Fruit fly (Drosophila melanogaster) whole organism: Measurements from ENCODE around the gene ppk31.

Experiments used
- EcR ChIP-seq, 2 experiments: fragments of >200 bp; optimal IDR thresholded peaks; 2 replicates each; lab custom pipeline; 2017; ENCODE audit warnings: missing biosample characterization in 2 of 2, missing genetic modification characterization in 2 of 2, missing genetic modification reagents in 2 of 2
- psq ChIP-seq: fragments of >200 bp; optimal IDR thresholded peaks from 2 replicates; lab custom pipeline; 2017
- usp ChIP-seq: fragments of >200 bp; optimal IDR thresholded peaks from 2 replicates; lab custom pipeline; 2017; ENCODE audit warnings: missing biosample characterization, missing genetic modification characterization, mixed read lengths

DNA sequence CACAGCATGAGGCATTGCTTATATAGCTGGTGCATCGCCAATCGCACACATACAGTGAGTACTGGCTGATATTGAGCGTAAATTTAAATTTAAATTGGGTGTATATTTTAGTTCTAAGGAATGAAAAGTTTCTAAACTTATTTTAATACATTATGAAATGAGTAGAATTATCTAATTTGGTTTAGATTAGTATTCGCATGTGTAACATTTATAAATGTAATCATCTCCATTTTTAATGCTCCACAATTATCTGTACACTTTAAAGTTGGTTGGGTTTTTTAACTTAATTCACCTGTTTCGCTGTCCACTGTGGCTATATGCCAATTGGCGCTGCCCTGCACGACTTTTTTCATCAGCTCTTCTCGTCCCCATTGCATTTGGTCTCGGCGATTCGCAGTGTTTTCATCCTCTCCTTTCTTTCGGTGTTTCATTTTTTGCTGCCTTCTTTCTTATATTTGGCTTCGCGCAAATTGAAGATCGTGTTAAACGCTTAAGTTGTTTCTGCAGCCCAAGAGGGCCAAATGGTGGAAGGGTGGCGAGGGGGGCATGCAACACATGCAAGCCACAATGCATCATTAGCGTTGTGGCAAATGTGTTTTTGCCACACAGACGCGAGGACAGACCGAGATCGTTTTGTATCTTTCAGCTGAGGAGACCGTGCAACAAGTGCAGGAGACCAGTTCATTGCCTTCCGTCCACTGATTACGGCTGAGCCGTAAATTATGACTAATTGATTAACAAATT lies 38.8 kb downstream of the ppk31 start:
- TF ChIP-seq psq (lab: Kevin White, UChicago) (no peak), usp (GFP tag; lab: Kevin White, UChicago) (no peak), EcR (GFP tag; optimal IDR thresholded peaks at IDR 0.05; lab: Kevin White, UChicago) (no peak)
